Worm (Caenorhabditis elegans) whole organism, L1 larva: ENCODE measurements around the gene acs-10.

Experiments
- alr-1 ChIP-seq: fragments of 200-800 bp; sonication (Bioruptor generic); optimal IDR thresholded peaks from 2 replicates; lab custom pipeline; 2018; ENCODE audit warnings: borderline replicate concordance, mild to moderate bottlenecking, missing genetic modification characterization, missing compliant biosample characterization
- blmp-1 ChIP-seq: fragments of 150-350 bp; optimal IDR thresholded peaks from 2 replicates; lab custom pipeline; 2014; ENCODE audit warnings: missing biosample characterization, missing genetic modification characterization
- efl-1 ChIP-seq, 4 experiments: fragments of 150-350 bp; optimal IDR thresholded peaks in 3 of 4; peaks in 1 of 4; 1 replicate in 1 of 4; 2 replicates in 3 of 4; lab custom pipeline; 2014; ENCODE audit warnings: missing biosample characterization in 2 of 4, missing genetic modification characterization in 2 of 4, missing genetic modification reagents in 2 of 4
- efl-3 ChIP-seq: fragments of 200-800 bp; sonication (Bioruptor generic); optimal IDR thresholded peaks from 2 replicates; lab custom pipeline; 2018; ENCODE audit warnings: mild to moderate bottlenecking, missing genetic modification characterization, missing compliant biosample characterization
- elt-3 ChIP-seq, 6 experiments: fragments of 150-350 bp in 1 of 6; sonication (generic microtip); optimal IDR thresholded peaks; 2 replicates each; lab custom pipeline; 2017 to 2018; ENCODE audit warnings: missing biosample characterization in 6 of 6, missing genetic modification characterization in 6 of 6, inconsistent platforms in 1 of 6
- mdl-1 ChIP-seq, 2 experiments: fragments of 150-350 bp; optimal IDR thresholded peaks; 2 replicates each; lab custom pipeline; 2014 to 2017; ENCODE audit warnings: missing biosample characterization in 2 of 2, missing genetic modification characterization in 2 of 2, inconsistent platforms in 1 of 2
- nhr-19 ChIP-seq: fragments of 200-800 bp; sonication (Bioruptor generic); conservative IDR thresholded peaks from 2 replicates; pipeline ENCODE4 v1.3.6; 2022; ENCODE audit warnings: missing genetic modification characterization, missing compliant biosample characterization
- snpc-4 ChIP-seq: fragments of 150-350 bp; optimal IDR thresholded peaks from 2 replicates; lab custom pipeline; 2014; ENCODE audit warnings: missing biosample characterization, missing genetic modification characterization
- unc-62 ChIP-seq: fragments of 150-350 bp; optimal IDR thresholded peaks from 2 replicates; lab custom pipeline; 2014; ENCODE audit warnings: missing biosample characterization, missing genetic modification reagents, missing genetic modification characterization
- unc-98 ChIP-seq: fragments of 200-800 bp; sonication (Bioruptor generic); IDR thresholded peaks from 2 replicates; pipeline ENCODE4 v1.3.6; 2022; ENCODE audit warnings: missing genetic modification characterization, missing compliant biosample characterization
- ztf-11 ChIP-seq, 2 experiments: sonication (generic microtip); optimal IDR thresholded peaks; 2 replicates each; lab custom pipeline; 2016 to 2017; ENCODE audit warnings: missing genetic modification characterization in 2 of 2, missing biosample characterization in 1 of 2, missing compliant biosample characterization in 1 of 2

ce11 chrV:14176572-14176971, 30.3 kb downstream of the acs-10 start:
- TF ChIP-seq snpc-4 (no peak), unc-62 (GFP tag; lab: Kevin White, UChicago) (no peak), blmp-1 (no peak), mdl-1 (tag; optimal IDR thresholded peaks at IDR 0.05; lab: Kevin White, UChicago) (no peak), efl-1 (optimal IDR thresholded peaks at IDR 0.05; lab: Kevin White, UChicago) (no peak), efl-1 (GFP tag; optimal IDR thresholded peaks at IDR 0.05 in 1 of 2; lab: Kevin White, UChicago) (no peak), efl-3 (GFP tag; lab: Kevin White, UChicago) (no peak), nhr-19 (no peak), elt-3 (tag; optimal IDR thresholded peaks at IDR 0.05; lab: Kevin White, UChicago) (no peak), ztf-11 (tag; optimal IDR thresholded peaks at IDR 0.05; lab: Kevin White, UChicago) (no peak), alr-1 (tag; lab: Kevin White, UChicago) (no peak), unc-98 (GFP tag; lab: Robert Waterston, UW) (no peak)
